Worm (Caenorhabditis elegans) whole organism, L2 larva: Measurements from ENCODE around the gene srh-217.

Source experiments
- C34F6.9 ChIP-seq: fragments of 150-350 bp; optimal IDR thresholded peaks from 2 replicates; lab custom pipeline; 2014; ENCODE audit warnings: missing biosample characterization, missing genetic modification characterization
- F13H6.1 ChIP-seq: sonication (generic microtip); optimal IDR thresholded peaks from 2 replicates; lab custom pipeline; 2016; ENCODE audit warnings: missing genetic modification characterization, missing compliant biosample characterization
- R02D3.7 ChIP-seq: fragments of 150-350 bp; optimal IDR thresholded peaks from 2 replicates; lab custom pipeline; 2014; ENCODE audit warnings: missing biosample characterization, missing genetic modification characterization
- Y55F3AM.14 ChIP-seq: fragments of 200-800 bp; sonication (Bioruptor generic); optimal IDR thresholded peaks from 2 replicates; lab custom pipeline; 2018; ENCODE audit warnings: mild to moderate bottlenecking, missing genetic modification characterization, missing compliant biosample characterization
- alr-1 ChIP-seq: fragments of 150-350 bp; optimal IDR thresholded peaks from 2 replicates; lab custom pipeline; 2014; ENCODE audit warnings: missing biosample characterization, missing genetic modification characterization
- ama-1 ChIP-seq: fragments of 150-350 bp; optimal IDR thresholded peaks from 2 replicates; lab custom pipeline; 2018; ENCODE audit warnings: inconsistent platforms
- blmp-1 ChIP-seq: sonication (generic microtip); optimal IDR thresholded peaks from 2 replicates; lab custom pipeline; 2017; ENCODE audit warnings: missing genetic modification characterization, mild to moderate bottlenecking, missing compliant biosample characterization, antibody characterized with exemption, moderate library complexity; ENCODE audit not compliant: insufficient read depth
- ceh-16 ChIP-seq: fragments of 150-350 bp; optimal IDR thresholded peaks from 2 replicates; lab custom pipeline; 2014; ENCODE audit warnings: missing biosample characterization, missing genetic modification characterization
- ceh-82 ChIP-seq: fragments of 150-350 bp; optimal IDR thresholded peaks from 2 replicates; lab custom pipeline; 2014; ENCODE audit warnings: missing biosample characterization, missing genetic modification characterization
- crh-2 ChIP-seq: sonication (generic microtip); optimal IDR thresholded peaks from 2 replicates; lab custom pipeline; 2017; ENCODE audit warnings: missing biosample characterization, missing genetic modification characterization
- dmd-4 ChIP-seq: sonication (generic microtip); optimal IDR thresholded peaks from 2 replicates; lab custom pipeline; 2017; ENCODE audit warnings: missing biosample characterization, missing genetic modification characterization
- elt-1 ChIP-seq: fragments of 150-350 bp; optimal IDR thresholded peaks from 2 replicates; lab custom pipeline; 2014; ENCODE audit warnings: missing biosample characterization, missing genetic modification characterization
- elt-3 ChIP-seq: sonication (generic microtip); optimal IDR thresholded peaks from 2 replicates; lab custom pipeline; 2017; ENCODE audit warnings: missing biosample characterization, missing genetic modification characterization
- fos-1 ChIP-seq: fragments of 150-350 bp; optimal IDR thresholded peaks from 2 replicates; lab custom pipeline; 2014; ENCODE audit warnings: missing biosample characterization, missing genetic modification characterization
- mbf-1 ChIP-seq: sonication (generic microtip); optimal IDR thresholded peaks from 2 replicates; lab custom pipeline; 2017; ENCODE audit warnings: missing biosample characterization, missing genetic modification characterization
- nhr-10 ChIP-seq: sonication (generic microtip); optimal IDR thresholded peaks from 2 replicates; lab custom pipeline; 2017; ENCODE audit warnings: missing biosample characterization, missing genetic modification characterization
- nhr-11 ChIP-seq: fragments of 150-350 bp; optimal IDR thresholded peaks from 2 replicates; lab custom pipeline; 2014; ENCODE audit warnings: missing biosample characterization, missing genetic modification characterization
- nhr-12 ChIP-seq: fragments of 150-350 bp; optimal IDR thresholded peaks from 2 replicates; lab custom pipeline; 2014; ENCODE audit warnings: missing biosample characterization, missing genetic modification characterization
- nhr-129 ChIP-seq: fragments of 150-350 bp; optimal IDR thresholded peaks from 2 replicates; lab custom pipeline; 2014; ENCODE audit warnings: missing biosample characterization, missing genetic modification characterization
- nhr-237 ChIP-seq: fragments of 150-350 bp; optimal IDR thresholded peaks from 2 replicates; lab custom pipeline; 2014; ENCODE audit warnings: missing biosample characterization, missing genetic modification characterization
- nhr-6 ChIP-seq: fragments of 150-350 bp; optimal IDR thresholded peaks from 2 replicates; lab custom pipeline; 2014; ENCODE audit warnings: missing biosample characterization, missing genetic modification characterization
- peb-1 ChIP-seq: fragments of 150-350 bp; optimal IDR thresholded peaks from 2 replicates; lab custom pipeline; 2014; ENCODE audit warnings: missing biosample characterization, missing genetic modification characterization
- skn-1 ChIP-seq: sonication (generic microtip); optimal IDR thresholded peaks from 2 replicates; lab custom pipeline; 2017; ENCODE audit warnings: missing biosample characterization, missing genetic modification characterization
- sma-3 ChIP-seq: sonication (generic microtip); optimal IDR thresholded peaks from 2 replicates; lab custom pipeline; 2016; ENCODE audit warnings: missing genetic modification reagents, missing genetic modification characterization, missing compliant biosample characterization
- sma-9 ChIP-seq, 2 experiments: fragments of 150-350 bp in 1 of 2; sonication (generic microtip) in 1 of 2; optimal IDR thresholded peaks; 2 replicates each; lab custom pipeline; 2014 to 2016; ENCODE audit warnings: missing genetic modification characterization in 2 of 2, mild to moderate bottlenecking in 1 of 2, missing biosample characterization in 1 of 2, missing compliant biosample characterization in 1 of 2, missing genetic modification reagents in 1 of 2, moderate library complexity in 1 of 2
- unc-55 ChIP-seq: fragments of 150-350 bp; sonication (generic microtip); optimal IDR thresholded peaks from 3 replicates; lab custom pipeline; 2014; ENCODE audit warnings: missing biosample characterization, missing genetic modification reagents, missing genetic modification characterization
- unc-62 ChIP-seq: fragments of 150-350 bp; optimal IDR thresholded peaks from 2 replicates; lab custom pipeline; 2014; ENCODE audit warnings: missing biosample characterization, missing genetic modification reagents, missing genetic modification characterization
- ztf-1 ChIP-seq: fragments of 200-800 bp; sonication (Bioruptor generic); conservative IDR thresholded peaks from 2 replicates; pipeline ENCODE4 v1.3.6; 2022; ENCODE audit warnings: missing genetic modification characterization, missing compliant biosample characterization

Gene srh-217

DNA sequence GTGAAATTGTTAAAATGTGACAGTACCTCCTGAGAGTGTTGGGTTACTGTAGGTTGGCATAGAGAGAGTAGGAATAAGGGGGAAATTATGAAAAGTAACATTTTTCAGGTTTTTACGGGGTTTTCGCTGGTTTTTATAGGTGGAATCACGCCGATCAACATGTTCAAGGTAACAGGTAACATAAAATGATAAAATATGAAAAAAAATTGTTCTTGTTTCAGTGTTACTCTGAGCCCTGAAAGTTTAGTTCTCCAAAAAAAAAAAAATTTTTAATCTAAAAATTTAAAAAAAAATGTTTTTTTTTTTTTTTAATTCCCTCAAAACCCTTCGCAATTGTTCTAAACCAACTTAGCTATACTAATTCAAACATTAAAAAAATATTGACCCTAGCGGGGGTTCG, 38.4 kb upstream of the srh-217 start, which contains the start of gene Y113G7B.15:
Gene Y113G7B.15 (minus strand): TSS at position 101 of the 400 bp plus-strand sequence.
- TF ChIP-seq nhr-129 (tag; lab: Kevin White, UChicago) (no peak), alr-1 (tag; lab: Kevin White, UChicago) (no peak), nhr-10 (tag; lab: Kevin White, UChicago) (no peak), sma-9 (GFP tag; optimal IDR thresholded peaks at IDR 0.05; lab: Kevin White, UChicago) (no peak), sma-9 (tag; optimal IDR thresholded peaks at IDR 0.05; lab: Kevin White, UChicago) (no peak), elt-1 (tag; lab: Kevin White, UChicago) (no peak), blmp-1 (tag; lab: Kevin White, UChicago) (no peak), ama-1 (no peak), R02D3.7 (tag; lab: Kevin White, UChicago) (no peak), C34F6.9 (tag; lab: Kevin White, UChicago) (no peak), nhr-237 (no peak), unc-62 (no peak), ztf-1 (GFP tag; lab: Robert Waterston, UW) (no peak), dmd-4 (tag; lab: Kevin White, UChicago) (no peak), elt-3 (tag; lab: Kevin White, UChicago) (no peak)

DNA sequence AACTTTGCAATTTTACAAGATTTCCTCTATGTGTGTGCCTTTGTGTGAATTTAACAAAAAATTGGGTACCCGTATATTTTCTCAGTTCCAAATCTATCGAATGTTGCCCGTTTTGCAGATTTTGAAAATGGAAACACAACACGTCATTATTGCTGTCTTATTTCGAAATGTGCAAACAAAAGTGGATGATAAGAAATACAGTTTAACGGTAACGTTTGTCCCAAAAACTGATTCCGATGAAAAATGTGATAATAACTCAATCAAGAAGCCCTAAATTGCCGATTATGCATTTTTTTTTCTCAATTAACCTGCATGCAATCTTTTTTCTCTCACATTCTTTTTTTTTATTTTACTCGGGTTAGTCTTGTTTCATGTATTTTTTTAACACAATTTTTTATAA, 30.0 kb upstream of the srh-217 start:
- TF ChIP-seq fos-1 (peak; percentile 61), F13H6.1 (tag; lab: Kevin White, UChicago) (no peak)

DNA sequence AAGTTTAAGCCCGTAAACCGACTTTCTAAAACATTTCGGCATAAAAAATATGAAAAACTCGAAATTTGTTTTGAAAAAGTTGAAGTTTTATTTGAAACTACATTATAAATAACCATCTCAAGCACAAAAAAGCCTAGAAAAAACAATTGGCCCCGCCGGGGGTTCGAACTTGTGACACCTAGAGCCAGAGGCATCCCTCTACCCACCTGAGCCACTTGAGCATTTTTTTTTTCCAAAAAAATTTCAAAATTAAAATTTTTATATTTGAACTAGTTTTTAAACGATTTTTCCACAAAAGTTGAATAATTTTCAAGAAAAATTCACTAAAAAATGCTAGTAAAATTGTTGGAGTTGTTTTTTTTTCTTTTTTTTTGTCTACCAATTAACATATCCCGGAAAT, 28.4 kb upstream of the srh-217 start:
- TF ChIP-seq mbf-1 (tag; lab: Kevin White, UChicago) = no peak
- TF ChIP-seq sma-3 (GFP tag; lab: Kevin White, UChicago) = no peak
- no peak for TF ChIP-seq nhr-12 (tag; lab: Kevin White, UChicago)
- TF ChIP-seq sma-9 (GFP tag; optimal IDR thresholded peaks at IDR 0.05; lab: Kevin White, UChicago) = no peak
- TF ChIP-seq sma-9 (tag; optimal IDR thresholded peaks at IDR 0.05; lab: Kevin White, UChicago) = no peak

DNA sequence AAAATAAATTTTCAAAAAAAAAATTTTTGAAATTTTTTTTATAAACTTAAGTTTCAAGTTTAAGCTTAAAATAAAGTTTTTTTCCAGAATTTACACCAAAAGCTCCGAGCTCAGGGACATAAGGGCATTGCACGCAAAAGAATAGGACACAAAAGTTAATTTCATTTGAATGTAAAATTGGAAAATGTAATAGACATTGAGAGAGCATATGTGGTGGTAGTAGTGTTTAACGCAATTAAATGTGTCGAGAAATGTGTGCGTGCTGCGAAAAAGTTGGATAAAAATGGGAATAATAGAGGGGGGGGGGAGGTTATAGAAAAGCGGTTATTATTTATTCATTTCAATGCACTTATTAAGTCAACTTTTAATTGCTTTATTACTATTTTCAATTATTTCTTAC, 25.3 kb upstream of the srh-217 start:
- no peak for TF ChIP-seq ztf-1 (GFP tag; lab: Robert Waterston, UW)

DNA sequence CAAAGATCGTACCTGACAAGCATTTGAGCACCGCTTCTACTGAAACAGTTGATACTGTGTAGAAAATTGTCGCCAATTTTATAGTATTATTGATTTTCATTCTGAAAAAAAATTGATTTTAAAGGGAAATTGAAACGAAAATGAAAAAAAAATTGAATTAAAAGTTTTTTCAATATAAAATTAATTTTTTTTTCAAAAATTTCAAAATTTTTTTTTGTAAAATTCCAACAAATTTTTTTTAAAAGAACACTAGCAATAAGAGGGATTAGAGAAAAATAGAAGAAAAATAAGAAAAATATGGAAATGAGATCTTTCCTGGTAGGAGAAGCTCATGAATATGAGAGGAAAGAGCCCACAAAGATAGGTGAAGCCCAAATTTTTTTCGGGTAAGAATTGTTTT, 19.8 kb upstream of the srh-217 start, which contains the start of gene Y113G7B.11:
Gene Y113G7B.11 (minus strand): TSS at position 101 of the 400 bp plus-strand sequence.
- no peak for TF ChIP-seq elt-3 (tag; lab: Kevin White, UChicago)
- TF ChIP-seq F13H6.1 (tag; lab: Kevin White, UChicago) = no peak
- no peak for TF ChIP-seq unc-55
- TF ChIP-seq nhr-6 = no peak
- no peak for TF ChIP-seq ceh-16 (tag; lab: Kevin White, UChicago)
- TF ChIP-seq blmp-1 (tag; lab: Kevin White, UChicago) = no peak
- TF ChIP-seq Y55F3AM.14 (GFP tag; lab: Kevin White, UChicago) = no peak
- TF ChIP-seq ceh-82 (tag; lab: Kevin White, UChicago) = no peak
- TF ChIP-seq mbf-1 (tag; lab: Kevin White, UChicago) = no peak
- no peak for TF ChIP-seq skn-1 (tag; lab: Kevin White, UChicago)
- no peak for TF ChIP-seq nhr-10 (tag; lab: Kevin White, UChicago)
- no peak for TF ChIP-seq peb-1 (tag; lab: Kevin White, UChicago)

DNA sequence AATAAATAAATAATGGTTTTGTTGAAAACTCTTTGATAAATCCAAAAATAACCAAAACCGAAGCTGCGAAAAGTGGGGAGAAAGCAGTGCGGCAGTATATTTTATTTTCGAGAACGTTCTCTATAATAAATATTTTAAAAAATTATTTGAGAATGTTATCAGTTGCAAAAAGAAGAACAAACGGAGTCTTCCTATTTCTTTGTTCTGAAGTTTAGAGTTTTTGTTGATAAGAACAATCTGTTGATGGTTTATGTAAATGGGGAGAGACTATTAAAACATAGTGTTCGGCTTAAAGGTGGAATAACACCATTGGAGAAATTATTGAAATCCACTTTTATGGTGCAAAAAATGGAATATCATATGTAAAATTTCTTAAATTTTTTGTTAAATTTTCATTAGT, 17.7 kb upstream of the srh-217 start:
- TF ChIP-seq nhr-11 (tag; lab: Kevin White, UChicago) (no peak), fos-1 (peak; percentile 37), elt-3 (tag; lab: Kevin White, UChicago) (no peak)

DNA sequence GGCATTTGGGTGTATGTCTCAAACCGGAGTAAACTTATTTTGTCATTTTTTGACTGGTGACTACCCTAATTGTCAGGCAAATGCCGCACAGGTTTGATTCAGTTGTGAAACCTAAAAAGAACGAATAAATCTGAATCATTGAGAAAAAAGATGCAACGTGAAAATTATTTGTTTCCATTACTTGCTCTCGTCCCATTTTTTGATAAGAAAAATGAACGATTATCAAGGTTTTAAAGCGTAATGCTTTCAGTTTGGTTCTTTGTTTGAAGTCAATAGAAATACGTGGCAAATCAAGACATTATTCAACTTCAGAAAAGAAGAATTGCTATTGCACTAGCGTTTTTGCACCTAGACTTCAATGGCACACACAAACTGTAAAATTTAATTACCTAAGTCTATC, 17.2 kb upstream of the srh-217 start, which contains the start of gene Y113G7B.12:
Gene Y113G7B.12 (minus strand): TSS at position 101 of the 400 bp plus-strand sequence.
- TF ChIP-seq nhr-12 (tag; lab: Kevin White, UChicago) (no peak), fos-1 (peak; percentile 58), crh-2 (peak; percentile 11)
